Worm (Caenorhabditis elegans) whole organism, early embryonic: Measurements from ENCODE around the gene epi-1.

Source experiments
- B0310.2 ChIP-seq: sonication (generic microtip); optimal IDR thresholded peaks from 2 replicates; lab custom pipeline; 2016; ENCODE audit warnings: mild to moderate bottlenecking, missing genetic modification characterization, missing compliant biosample characterization
- ama-1 ChIP-seq: fragments of 150-350 bp; optimal IDR thresholded peaks from 2 replicates; lab custom pipeline; 2014
- flt-1 ChIP-seq: fragments of 200-800 bp; sonication (Bioruptor generic); IDR thresholded peaks from 2 replicates; pipeline ENCODE4 v1.3.6; 2022; ENCODE audit warnings: missing genetic modification characterization, missing compliant biosample characterization

ce11 chrIV:10701866-10702458, 35.3 kb downstream of the epi-1 start:
- TF ChIP-seq B0310.2 (tag; lab: Kevin White, UChicago) (no peak), ama-1 (lab: Kevin White, UChicago) (no peak), flt-1 (GFP tag; lab: Robert Waterston, UW) (no peak)
